Fruit fly (Drosophila melanogaster) whole organism, embryonic: Measurements from ENCODE around the gene CG11147.
A peak's percentile ranks its signal among the peaks of the same experiment; 100 is the strongest.

Experiments used
- BEAF-32 ChIP-seq: fragments of 200-800 bp; sonication (Bioruptor generic); optimal IDR thresholded peaks from 3 replicates; lab custom pipeline; 2017; ENCODE audit warnings: missing biosample characterization, missing genetic modification characterization, mild to moderate bottlenecking, moderate library complexity, missing genetic modification reagents
- CG10274 ChIP-seq: fragments of 200-800 bp; sonication (Bioruptor generic); optimal IDR thresholded peaks from 3 replicates; lab custom pipeline; 2017; ENCODE audit warnings: missing biosample characterization, mild to moderate bottlenecking, missing genetic modification characterization
- CG10543 ChIP-seq: fragments of 200-800 bp; sonication (Bioruptor generic); optimal IDR thresholded peaks from 3 replicates; lab custom pipeline; 2017; ENCODE audit warnings: missing biosample characterization, mild to moderate bottlenecking, missing genetic modification characterization, moderate library complexity
- CG11723 ChIP-seq: fragments of 200-800 bp; sonication (Bioruptor generic); optimal IDR thresholded peaks from 2 replicates; lab custom pipeline; 2017; ENCODE audit warnings: missing biosample characterization, mild to moderate bottlenecking, missing genetic modification characterization
- CG12104 ChIP-seq: fragments of 200-800 bp; sonication (Bioruptor generic); optimal IDR thresholded peaks from 3 replicates; lab custom pipeline; 2016; ENCODE audit warnings: missing biosample characterization, missing genetic modification characterization
- CG12155 ChIP-seq: fragments of 200-800 bp; sonication (Bioruptor generic); optimal IDR thresholded peaks from 3 replicates; lab custom pipeline; 2016; ENCODE audit warnings: missing biosample characterization, missing genetic modification characterization
- CG15269 ChIP-seq: fragments of 200-800 bp; sonication (Bioruptor generic); optimal IDR thresholded peaks from 2 replicates; lab custom pipeline; 2018; ENCODE audit warnings: missing biosample characterization, mild to moderate bottlenecking, missing genetic modification characterization, moderate library complexity
- CG1529 ChIP-seq: fragments of 200-800 bp; sonication (Bioruptor generic); optimal IDR thresholded peaks from 3 replicates; lab custom pipeline; 2018; ENCODE audit warnings: missing biosample characterization, missing genetic modification characterization
- CG15479 ChIP-seq: fragments of 200-800 bp; sonication (Bioruptor generic); optimal IDR thresholded peaks from 3 replicates; lab custom pipeline; 2019; ENCODE audit warnings: missing biosample characterization, mild to moderate bottlenecking, missing genetic modification characterization, moderate library complexity
- CG16779 ChIP-seq: fragments of 200-800 bp; sonication (Bioruptor generic); IDR thresholded peaks from 2 replicates; pipeline ENCODE4 v1.3.6; 2022; ENCODE audit warnings: missing biosample characterization, missing genetic modification characterization
- CG30431 ChIP-seq: fragments of 200-800 bp; sonication (Bioruptor generic); optimal IDR thresholded peaks from 2 replicates; lab custom pipeline; 2017; ENCODE audit warnings: missing biosample characterization, missing genetic modification characterization
- CG43689 ChIP-seq: fragments of 200-800 bp; sonication (Bioruptor generic); IDR thresholded peaks from 2 replicates; pipeline ENCODE4 v1.3.6; 2022; ENCODE audit warnings: missing biosample characterization, missing genetic modification characterization
- CG4730 ChIP-seq: fragments of 200-800 bp; sonication (Bioruptor generic); IDR thresholded peaks from 2 replicates; pipeline ENCODE4 v1.3.6; 2022; ENCODE audit warnings: missing biosample characterization, missing genetic modification characterization
- CG6254 ChIP-seq: fragments of 200-800 bp; sonication (Bioruptor generic); optimal IDR thresholded peaks from 3 replicates; lab custom pipeline; 2017; ENCODE audit warnings: mild to moderate bottlenecking, missing biosample characterization, missing genetic modification reagents, missing genetic modification characterization
- CG8281 ChIP-seq: fragments of 200-800 bp; sonication (Bioruptor generic); optimal IDR thresholded peaks from 2 replicates; lab custom pipeline; 2018; ENCODE audit warnings: missing biosample characterization, mild to moderate bottlenecking, missing genetic modification characterization, moderate library complexity
- CoRest ChIP-seq: fragments of 200-800 bp; sonication (Bioruptor generic); optimal IDR thresholded peaks from 3 replicates; lab custom pipeline; 2018; ENCODE audit warnings: missing biosample characterization, mild to moderate bottlenecking, missing genetic modification characterization, moderate library complexity
- Doc2 ChIP-seq: fragments of 200-800 bp; sonication (Bioruptor generic); IDR thresholded peaks from 2 replicates; pipeline ENCODE4 v1.3.6; 2022; ENCODE audit warnings: missing biosample characterization, missing genetic modification characterization
- Ets65A ChIP-seq: fragments of 200-800 bp; sonication (Bioruptor generic); peaks from one replicate; lab custom pipeline; 2016; ENCODE audit warnings: missing biosample characterization, missing genetic modification characterization
- HLH3B ChIP-seq: fragments of 200-800 bp; sonication (Bioruptor generic); IDR thresholded peaks from 2 replicates; pipeline ENCODE4 v1.3.6; 2022; ENCODE audit warnings: missing biosample characterization, missing genetic modification characterization
- HmgZ ChIP-seq: fragments of 200-800 bp; sonication (Bioruptor generic); optimal IDR thresholded peaks from 2 replicates; lab custom pipeline; 2018; ENCODE audit warnings: missing biosample characterization, mild to moderate bottlenecking, missing genetic modification characterization
- Hr3 ChIP-seq: fragments of 200-800 bp; sonication (Bioruptor generic); optimal IDR thresholded peaks from 3 replicates; lab custom pipeline; 2016; ENCODE audit warnings: missing biosample characterization, missing genetic modification characterization
- Lim3 ChIP-seq: fragments of 200-800 bp; sonication (Bioruptor generic); IDR thresholded peaks from 2 replicates; pipeline ENCODE4 v1.3.6; 2022; ENCODE audit warnings: missing biosample characterization, missing genetic modification characterization
- Lpt ChIP-seq: fragments of >200 bp; optimal IDR thresholded peaks from 2 replicates; lab custom pipeline; 2018; ENCODE audit warnings: missing biosample characterization, missing genetic modification characterization
- Poxn ChIP-seq: fragments of 200-800 bp; sonication (Bioruptor generic); IDR thresholded peaks from 2 replicates; pipeline ENCODE4 v1.3.6; 2022; ENCODE audit warnings: missing biosample characterization, missing genetic modification characterization
- TFAM ChIP-seq: fragments of 200-800 bp; sonication (Bioruptor generic); optimal IDR thresholded peaks from 2 replicates; lab custom pipeline; 2017; ENCODE audit warnings: missing biosample characterization, missing genetic modification characterization, inconsistent platforms
- Tbp ChIP-seq: fragments of >200 bp; optimal IDR thresholded peaks from 2 replicates; lab custom pipeline; 2018; ENCODE audit warnings: missing biosample characterization, missing genetic modification characterization
- al ChIP-seq: fragments of 200-800 bp; sonication (Bioruptor generic); IDR thresholded peaks from 2 replicates; pipeline ENCODE4 v1.3.6; 2022; ENCODE audit warnings: missing biosample characterization, missing genetic modification characterization
- ash1 ChIP-seq: fragments of 200-800 bp; sonication (Bioruptor generic); optimal IDR thresholded peaks from 2 replicates; lab custom pipeline; 2018; ENCODE audit warnings: missing biosample characterization, mild to moderate bottlenecking, missing genetic modification characterization
- cad ChIP-seq: fragments of >200 bp; optimal IDR thresholded peaks from 2 replicates; lab custom pipeline; 2017; ENCODE audit warnings: missing biosample characterization, missing genetic modification characterization
- cas ChIP-seq: fragments of 200-800 bp; sonication (Bioruptor generic); IDR thresholded peaks from 2 replicates; pipeline ENCODE4 v1.3.6; 2022; ENCODE audit warnings: missing biosample characterization, missing genetic modification characterization
- dm ChIP-seq: fragments of 200-800 bp; sonication (Bioruptor generic); optimal IDR thresholded peaks from 3 replicates; lab custom pipeline; 2016; ENCODE audit warnings: missing biosample characterization, missing genetic modification characterization
- dmrt11E ChIP-seq: fragments of 200-800 bp; sonication (Bioruptor generic); optimal IDR thresholded peaks from 3 replicates; lab custom pipeline; 2018; ENCODE audit warnings: missing biosample characterization, mild to moderate bottlenecking, missing genetic modification characterization, moderate library complexity
- ewg ChIP-seq: fragments of 200-800 bp; sonication (Bioruptor generic); optimal IDR thresholded peaks from 3 replicates; lab custom pipeline; 2017; ENCODE audit warnings: mild to moderate bottlenecking, missing biosample characterization, missing genetic modification reagents, missing genetic modification characterization
- fd3F ChIP-seq: fragments of 200-800 bp; sonication (Bioruptor generic); optimal IDR thresholded peaks from 2 replicates; lab custom pipeline; 2018; ENCODE audit warnings: missing biosample characterization, mild to moderate bottlenecking, missing genetic modification characterization, moderate library complexity
- gro ChIP-seq: fragments of 200-800 bp; sonication (Bioruptor generic); optimal IDR thresholded peaks from 2 replicates; lab custom pipeline; 2016; ENCODE audit warnings: missing biosample characterization, missing genetic modification characterization
- nmo ChIP-seq: fragments of 200-800 bp; sonication (Bioruptor generic); optimal IDR thresholded peaks from 2 replicates; lab custom pipeline; 2018; ENCODE audit warnings: missing biosample characterization, mild to moderate bottlenecking, missing genetic modification characterization, moderate library complexity
- nom ChIP-seq: fragments of 200-800 bp; sonication (Bioruptor generic); optimal IDR thresholded peaks from 2 replicates; lab custom pipeline; 2017; ENCODE audit warnings: missing biosample characterization, missing genetic modification characterization, mild to moderate bottlenecking, moderate library complexity, missing genetic modification reagents
- pb ChIP-seq: fragments of 200-800 bp; sonication (Bioruptor generic); optimal IDR thresholded peaks from 3 replicates; lab custom pipeline; 2016; ENCODE audit warnings: missing biosample characterization, missing genetic modification characterization
- peb ChIP-seq: fragments of 200-800 bp; sonication (Bioruptor generic); IDR thresholded peaks from 2 replicates; pipeline ENCODE4 v1.3.6; 2022; ENCODE audit warnings: missing biosample characterization, missing genetic modification characterization
- run ChIP-seq: fragments of 200-800 bp; sonication (Bioruptor generic); optimal IDR thresholded peaks from 3 replicates; lab custom pipeline; 2018; ENCODE audit warnings: missing biosample characterization, mild to moderate bottlenecking, missing genetic modification characterization
- schlank ChIP-seq: fragments of 200-800 bp; sonication (Bioruptor generic); optimal IDR thresholded peaks from 2 replicates; lab custom pipeline; 2018; ENCODE audit warnings: missing biosample characterization, mild to moderate bottlenecking, missing genetic modification characterization
- scrt ChIP-seq: fragments of 200-800 bp; sonication (Bioruptor generic); optimal IDR thresholded peaks from 2 replicates; lab custom pipeline; 2018; ENCODE audit warnings: missing biosample characterization, mild to moderate bottlenecking, missing genetic modification characterization, moderate library complexity
- sens ChIP-seq: fragments of 200-800 bp; sonication (Bioruptor generic); peaks from one replicate; lab custom pipeline; 2016; ENCODE audit warnings: missing biosample characterization, missing genetic modification characterization
- sna ChIP-seq: fragments of 200-800 bp; sonication (Bioruptor generic); IDR thresholded peaks from 2 replicates; pipeline ENCODE4 v1.3.6; 2022; ENCODE audit warnings: missing biosample characterization, missing genetic modification characterization; ENCODE audit not compliant: partially characterized antibody
- stc ChIP-seq: fragments of 200-800 bp; sonication (Bioruptor generic); IDR thresholded peaks from 2 replicates; pipeline ENCODE4 v1.3.6; 2022; ENCODE audit warnings: missing biosample characterization, missing genetic modification characterization
- tll ChIP-seq, 2 experiments: fragments of 200-800 bp in 1 of 2; fragments of >200 bp in 1 of 2; sonication (Bioruptor generic) in 1 of 2; optimal IDR thresholded peaks; 2 replicates each; lab custom pipeline; 2017 to 2019; ENCODE audit warnings: missing biosample characterization in 2 of 2, missing genetic modification characterization in 2 of 2, mild to moderate bottlenecking in 1 of 2, moderate library complexity in 1 of 2
- trem ChIP-seq: fragments of 200-800 bp; optimal IDR thresholded peaks from 3 replicates; lab custom pipeline; 2019; ENCODE audit warnings: missing biosample characterization, mild to moderate bottlenecking, missing genetic modification characterization, moderate library complexity
- twi ChIP-seq: fragments of 200-800 bp; optimal IDR thresholded peaks from 2 replicates; lab custom pipeline; 2019; ENCODE audit warnings: missing biosample characterization, mild to moderate bottlenecking, missing genetic modification characterization, moderate library complexity
- unc-4 ChIP-seq: fragments of 200-800 bp; sonication (Bioruptor generic); IDR thresholded peaks from 2 replicates; pipeline ENCODE4 v1.3.6; 2022; ENCODE audit warnings: missing biosample characterization, missing genetic modification characterization; ENCODE audit not compliant: partially characterized antibody
- wor ChIP-seq: fragments of 200-800 bp; sonication (Bioruptor generic); IDR thresholded peaks from 2 replicates; pipeline ENCODE4 v1.3.6; 2022; ENCODE audit warnings: missing biosample characterization, missing genetic modification characterization
- zen ChIP-seq: fragments of 200-800 bp; sonication (Bioruptor generic); optimal IDR thresholded peaks from 3 replicates; lab custom pipeline; 2018; ENCODE audit warnings: missing biosample characterization, mild to moderate bottlenecking, missing genetic modification characterization, moderate library complexity

CG11147 gene

DNA sequence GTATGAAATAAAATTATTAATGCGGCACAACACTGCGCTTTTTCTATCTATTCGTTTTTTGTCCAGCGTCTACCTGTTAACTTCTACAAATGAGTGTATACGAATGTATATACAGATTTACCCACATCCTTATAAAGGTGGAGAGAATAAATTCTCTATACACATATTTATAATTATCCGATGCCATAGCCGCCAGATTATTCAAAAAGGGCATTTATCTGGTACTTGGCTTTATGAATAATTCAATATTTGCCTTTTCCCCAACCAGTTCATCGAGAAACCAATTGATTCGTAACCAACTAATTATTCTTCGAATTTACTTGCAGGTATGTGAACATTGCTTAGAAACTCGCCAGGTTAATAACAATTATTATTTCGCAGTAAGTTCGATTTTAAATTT is at the start of gene CG11147:
Gene CG11147 (minus strand): TSS at position 101 of the 400 bp plus-strand sequence.
- TF ChIP-seq sens (GFP tag; lab: Kevin White, UChicago): peak; percentile 14
- no peak for TF ChIP-seq CG6254
- no peak for TF ChIP-seq CG16779 (GFP tag; lab: Robert Waterston, UW)
- TF ChIP-seq stc (GFP tag; lab: Robert Waterston, UW): no peak

DNA sequence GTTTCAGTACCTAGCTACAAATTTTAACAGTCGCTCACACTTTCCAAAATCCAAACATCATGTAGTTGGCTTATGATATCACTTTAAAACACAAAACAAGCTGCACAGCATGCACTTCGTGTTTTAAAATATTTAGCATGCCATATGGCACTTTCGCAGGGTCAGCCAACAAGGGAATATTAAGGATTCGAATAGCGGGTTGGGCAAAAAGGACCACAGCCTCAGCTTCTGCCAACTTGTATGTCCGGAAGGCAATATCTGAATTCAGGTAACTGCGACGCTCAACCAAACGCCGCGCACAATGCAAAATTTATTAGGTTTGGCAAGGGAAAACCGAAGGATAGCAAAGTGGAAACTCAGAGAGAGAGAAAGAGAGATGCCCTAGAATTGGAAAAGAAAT is 48.2 kb upstream of the CG11147 start:
- no peak for TF ChIP-seq CG15269 (tag; lab: Kevin White, UChicago)
- TF ChIP-seq HmgZ (tag; lab: Kevin White, UChicago): no peak
- TF ChIP-seq sna (GFP tag; lab: Robert Waterston, UW): no peak
- no peak for TF ChIP-seq scrt (GFP tag; lab: Kevin White, UChicago)
- TF ChIP-seq nom (GFP tag; lab: Kevin White, UChicago): no peak
- no peak for TF ChIP-seq Doc2 (GFP tag; lab: Robert Waterston, UW)
- TF ChIP-seq pb (GFP tag; lab: Kevin White, UChicago): no peak
- TF ChIP-seq schlank (tag; lab: Kevin White, UChicago): no peak
- peak; percentile 15 for TF ChIP-seq CG15479 (GFP tag; lab: Kevin White, UChicago)
- no peak for TF ChIP-seq HLH3B (GFP tag; lab: Robert Waterston, UW)
- TF ChIP-seq cas: no peak
- no peak for TF ChIP-seq CG30431 (GFP tag; lab: Kevin White, UChicago)
- TF ChIP-seq Poxn (GFP tag; lab: Robert Waterston, UW): no peak
- TF ChIP-seq nmo (GFP tag; lab: Kevin White, UChicago): no peak
- no peak for TF ChIP-seq Hr3 (GFP tag; lab: Kevin White, UChicago)
- TF ChIP-seq Lpt (GFP tag; lab: Kevin White, UChicago): no peak
- peak; percentile 46 for TF ChIP-seq zen
- no peak for TF ChIP-seq CG10543 (GFP tag; lab: Kevin White, UChicago)
- TF ChIP-seq run (tag; lab: Kevin White, UChicago): no peak
- no peak for TF ChIP-seq Tbp (GFP tag; lab: Kevin White, UChicago)
- no peak for TF ChIP-seq ewg (GFP tag; lab: Kevin White, UChicago)
- no peak for TF ChIP-seq dm (GFP tag; lab: Kevin White, UChicago)
- no peak for TF ChIP-seq trem (tag; lab: Kevin White, UChicago)
- TF ChIP-seq CG4730: no peak
- no peak for TF ChIP-seq unc-4 (GFP tag; lab: Robert Waterston, UW)
- TF ChIP-seq CoRest (tag; lab: Kevin White, UChicago): no peak
- no peak for TF ChIP-seq peb (GFP tag; lab: Robert Waterston, UW)
- TF ChIP-seq CG8281: no peak
- TF ChIP-seq ash1 (GFP tag; lab: Kevin White, UChicago): no peak
- no peak for TF ChIP-seq wor (GFP tag; lab: Robert Waterston, UW)
- peak; percentile 79 for TF ChIP-seq twi
- TF ChIP-seq BEAF-32 (GFP tag; lab: Kevin White, UChicago): no peak
- no peak for TF ChIP-seq CG43689 (GFP tag; lab: Robert Waterston, UW)
- TF ChIP-seq gro (GFP tag; lab: Kevin White, UChicago): no peak
- TF ChIP-seq Lim3 (GFP tag; lab: Robert Waterston, UW): no peak
- no peak for TF ChIP-seq CG1529 (GFP tag; lab: Kevin White, UChicago)
- no peak for TF ChIP-seq CG10274 (GFP tag; lab: Kevin White, UChicago)
- no peak for TF ChIP-seq dmrt11E (tag; lab: Kevin White, UChicago)
- TF ChIP-seq fd3F: no peak
- no peak for TF ChIP-seq CG11723 (GFP tag; lab: Kevin White, UChicago)
- no peak for TF ChIP-seq al (GFP tag; lab: Robert Waterston, UW)
- no peak for TF ChIP-seq CG12104 (GFP tag; lab: Kevin White, UChicago)
- peak; percentile 54 for TF ChIP-seq cad (GFP tag; lab: Kevin White, UChicago)
- peak in 1 of 2 experiments; percentile 59 for TF ChIP-seq tll (GFP tag; optimal IDR thresholded peaks at IDR 0.05; lab: Kevin White, UChicago)
- no peak for TF ChIP-seq TFAM (GFP tag; lab: Kevin White, UChicago)
- TF ChIP-seq CG12155 (GFP tag; lab: Kevin White, UChicago): no peak
- peak; percentile 29 for TF ChIP-seq Ets65A
